Fruit fly (Drosophila melanogaster) whole organism, embryonic: ENCODE data around the gene CG10208.

Experiments
- Adf1 ChIP-seq: fragments of 200-800 bp; sonication (Bioruptor generic); IDR thresholded peaks from 2 replicates; pipeline ENCODE4 v1.3.6; 2022; ENCODE audit warnings: missing biosample characterization, missing genetic modification characterization
- Atf-2 ChIP-seq: fragments of 200-800 bp; sonication (Bioruptor generic); optimal IDR thresholded peaks from 2 replicates; lab custom pipeline; 2016; ENCODE audit warnings: missing biosample characterization, missing genetic modification characterization
- Atf6 ChIP-seq: fragments of 200-800 bp; sonication (Bioruptor generic); IDR thresholded peaks from 2 replicates; pipeline ENCODE4 v1.3.6; 2022; ENCODE audit warnings: missing biosample characterization, missing genetic modification characterization
- Bteb2 ChIP-seq: fragments of 200-800 bp; sonication (Bioruptor generic); optimal IDR thresholded peaks from 2 replicates; lab custom pipeline; 2016; ENCODE audit warnings: missing biosample characterization, missing genetic modification characterization
- CG1024 ChIP-seq: fragments of 200-800 bp; sonication (Bioruptor generic); IDR thresholded peaks from 2 replicates; pipeline ENCODE4 v1.3.6; 2022; ENCODE audit warnings: missing biosample characterization, missing genetic modification characterization
- CG11456 ChIP-seq: fragments of 200-800 bp; sonication (Bioruptor generic); IDR thresholded peaks from 3 replicates; pipeline ENCODE4 v1.3.6; 2022; ENCODE audit warnings: missing biosample characterization, missing genetic modification characterization
- CG11696 ChIP-seq: fragments of 200-800 bp; sonication (Bioruptor generic); IDR thresholded peaks from 2 replicates; pipeline ENCODE4 v1.3.6; 2022; ENCODE audit warnings: missing biosample characterization, missing genetic modification characterization
- CG12769 ChIP-seq: fragments of 200-800 bp; sonication (Bioruptor generic); optimal IDR thresholded peaks from 2 replicates; lab custom pipeline; 2019; ENCODE audit warnings: missing biosample characterization, mild to moderate bottlenecking, missing genetic modification characterization, moderate library complexity
- CG14050 ChIP-seq: fragments of 200-800 bp; sonication (Bioruptor generic); IDR thresholded peaks from 3 replicates; pipeline ENCODE4 v1.3.6; 2022; ENCODE audit warnings: missing biosample characterization, missing genetic modification characterization
- CG1529 ChIP-seq: fragments of 200-800 bp; sonication (Bioruptor generic); optimal IDR thresholded peaks from 3 replicates; lab custom pipeline; 2018; ENCODE audit warnings: missing biosample characterization, missing genetic modification characterization
- CG15696 ChIP-seq: fragments of 200-800 bp; sonication (Bioruptor generic); optimal IDR thresholded peaks from 2 replicates; lab custom pipeline; 2019; ENCODE audit warnings: missing biosample characterization, mild to moderate bottlenecking, missing genetic modification characterization, moderate library complexity
- CG1603 ChIP-seq: fragments of 200-800 bp; sonication (Bioruptor generic); optimal IDR thresholded peaks from 2 replicates; lab custom pipeline; 2019; ENCODE audit warnings: missing biosample characterization, mild to moderate bottlenecking, missing genetic modification characterization, moderate library complexity
- CG17568 ChIP-seq: fragments of 200-800 bp; sonication (Bioruptor generic); optimal IDR thresholded peaks from 2 replicates; lab custom pipeline; 2018; ENCODE audit warnings: missing biosample characterization, mild to moderate bottlenecking, missing genetic modification characterization, moderate library complexity
- CG17829 ChIP-seq: fragments of 200-800 bp; optimal IDR thresholded peaks from 2 replicates; lab custom pipeline; 2019; ENCODE audit warnings: missing biosample characterization, mild to moderate bottlenecking, missing genetic modification characterization, moderate library complexity
- CG18262 ChIP-seq: fragments of 200-800 bp; optimal IDR thresholded peaks from 3 replicates; lab custom pipeline; 2019; ENCODE audit warnings: missing biosample characterization, mild to moderate bottlenecking, missing genetic modification characterization, moderate library complexity
- CG1832 ChIP-seq: fragments of 200-800 bp; sonication (Bioruptor generic); optimal IDR thresholded peaks from 2 replicates; lab custom pipeline; 2017; ENCODE audit warnings: missing biosample characterization, mild to moderate bottlenecking, missing genetic modification characterization, inconsistent platforms
- CG18764 ChIP-seq: fragments of 200-800 bp; sonication (Bioruptor generic); optimal IDR thresholded peaks from 3 replicates; lab custom pipeline; 2016; ENCODE audit warnings: missing biosample characterization, missing genetic modification characterization
- CG2678 ChIP-seq: fragments of 200-800 bp; sonication (Bioruptor generic); optimal IDR thresholded peaks from 3 replicates; lab custom pipeline; 2019; ENCODE audit warnings: missing biosample characterization, mild to moderate bottlenecking, missing genetic modification characterization, moderate library complexity
- CG3407 ChIP-seq: fragments of 200-800 bp; sonication (Bioruptor generic); optimal IDR thresholded peaks from 2 replicates; lab custom pipeline; 2018; ENCODE audit warnings: missing biosample characterization, mild to moderate bottlenecking, missing genetic modification characterization
- CG4404 ChIP-seq: fragments of 200-800 bp; sonication (Bioruptor generic); IDR thresholded peaks from 2 replicates; pipeline ENCODE4 v1.3.6; 2022; ENCODE audit warnings: missing biosample characterization, missing genetic modification characterization
- CG4617 ChIP-seq: fragments of 200-800 bp; sonication (Bioruptor generic); optimal IDR thresholded peaks from 3 replicates; lab custom pipeline; 2016; ENCODE audit warnings: missing biosample characterization, missing genetic modification characterization, borderline replicate concordance
- CG4820 ChIP-seq: fragments of 200-800 bp; sonication (Bioruptor generic); optimal IDR thresholded peaks from 3 replicates; lab custom pipeline; 2016; ENCODE audit warnings: missing biosample characterization, missing genetic modification characterization
- CG7786 ChIP-seq: fragments of 200-800 bp; sonication (Bioruptor generic); optimal IDR thresholded peaks from 2 replicates; lab custom pipeline; 2016; ENCODE audit warnings: missing biosample characterization, missing genetic modification characterization
- CG9727 ChIP-seq: fragments of 200-800 bp; sonication (Bioruptor generic); optimal IDR thresholded peaks from 3 replicates; lab custom pipeline; 2017; ENCODE audit warnings: missing biosample characterization, mild to moderate bottlenecking, missing genetic modification characterization
- D ChIP-seq, 2 experiments: fragments of 200-800 bp in 1 of 2; fragments of >200 bp in 1 of 2; sonication (Bioruptor generic) in 1 of 2; optimal IDR thresholded peaks; 2 replicates in 1 of 2; 3 replicates in 1 of 2; lab custom pipeline; 2017; ENCODE audit warnings: mild to moderate bottlenecking in 1 of 2, missing biosample characterization in 1 of 2, missing genetic modification characterization in 1 of 2, missing genetic modification reagents in 1 of 2
- E2f1 ChIP-seq: fragments of 200-800 bp; sonication (Bioruptor generic); IDR thresholded peaks from 2 replicates; pipeline ENCODE4 v1.3.6; 2022; ENCODE audit warnings: missing biosample characterization, missing genetic modification characterization
- Hr78 ChIP-seq, 2 experiments: fragments of 200-800 bp in 1 of 2; fragments of >200 bp in 1 of 2; sonication (Bioruptor generic) in 1 of 2; optimal IDR thresholded peaks; 2 replicates each; lab custom pipeline; 2017 to 2019; ENCODE audit warnings: missing biosample characterization in 2 of 2, missing genetic modification characterization in 2 of 2, mild to moderate bottlenecking in 1 of 2, moderate library complexity in 1 of 2
- Oaz ChIP-seq: fragments of 200-800 bp; sonication (Bioruptor generic); IDR thresholded peaks from 2 replicates; pipeline ENCODE4 v1.3.6; 2022; ENCODE audit warnings: missing biosample characterization, missing genetic modification characterization
- PHDP ChIP-seq: fragments of 200-800 bp; sonication (Bioruptor generic); optimal IDR thresholded peaks from 3 replicates; lab custom pipeline; 2018; ENCODE audit warnings: missing biosample characterization, mild to moderate bottlenecking, missing genetic modification characterization, moderate library complexity
- Rfx ChIP-seq: fragments of 200-800 bp; sonication (Bioruptor generic); IDR thresholded peaks from 2 replicates; pipeline ENCODE4 v1.3.6; 2022; ENCODE audit warnings: missing biosample characterization, missing genetic modification characterization
- Rx ChIP-seq: fragments of 200-800 bp; sonication (Bioruptor generic); IDR thresholded peaks from 2 replicates; pipeline ENCODE4 v1.3.6; 2022; ENCODE audit warnings: missing biosample characterization, missing genetic modification characterization
- al ChIP-seq: fragments of 200-800 bp; sonication (Bioruptor generic); IDR thresholded peaks from 2 replicates; pipeline ENCODE4 v1.3.6; 2022; ENCODE audit warnings: missing biosample characterization, missing genetic modification characterization
- ase ChIP-seq: fragments of 200-800 bp; sonication (Bioruptor generic); IDR thresholded peaks from 3 replicates; pipeline ENCODE4 v1.3.6; 2022; ENCODE audit warnings: missing biosample characterization, missing genetic modification characterization
- bbx ChIP-seq: fragments of 200-800 bp; sonication (Bioruptor generic); IDR thresholded peaks from 2 replicates; pipeline ENCODE4 v1.3.6; 2022; ENCODE audit warnings: missing biosample characterization, missing genetic modification characterization; ENCODE audit not compliant: partially characterized antibody
- bcd ChIP-seq: fragments of 200-800 bp; sonication (Bioruptor generic); optimal IDR thresholded peaks from 2 replicates; lab custom pipeline; 2017; ENCODE audit warnings: missing biosample characterization, mild to moderate bottlenecking, missing genetic modification characterization
- cad ChIP-seq: fragments of >200 bp; optimal IDR thresholded peaks from 2 replicates; lab custom pipeline; 2017; ENCODE audit warnings: missing biosample characterization, missing genetic modification characterization
- chif ChIP-seq, 2 experiments: fragments of 200-800 bp; sonication (Bioruptor generic); optimal IDR thresholded peaks; 3 replicates each; lab custom pipeline; 2016; ENCODE audit warnings: missing biosample characterization in 2 of 2, missing genetic modification characterization in 2 of 2
- gcm ChIP-seq: fragments of 200-800 bp; sonication (Bioruptor generic); optimal IDR thresholded peaks from 2 replicates; lab custom pipeline; 2019; ENCODE audit warnings: missing biosample characterization, mild to moderate bottlenecking, missing genetic modification characterization, moderate library complexity
- h ChIP-seq: fragments of >200 bp; optimal IDR thresholded peaks from 2 replicates; lab custom pipeline; 2017
- inv ChIP-seq: fragments of 200-800 bp; sonication (Bioruptor generic); IDR thresholded peaks from 2 replicates; pipeline ENCODE4 v1.3.6; 2022; ENCODE audit warnings: missing biosample characterization, missing genetic modification characterization; ENCODE audit not compliant: partially characterized antibody
- kay ChIP-seq: fragments of 200-800 bp; sonication (Bioruptor generic); optimal IDR thresholded peaks from 2 replicates; lab custom pipeline; 2016; ENCODE audit warnings: missing biosample characterization, missing genetic modification characterization
- lbe ChIP-seq: fragments of 200-800 bp; sonication (Bioruptor generic); optimal IDR thresholded peaks from 2 replicates; lab custom pipeline; 2016; ENCODE audit warnings: missing biosample characterization, mild to moderate bottlenecking, missing genetic modification characterization
- lmd ChIP-seq: fragments of 200-800 bp; sonication (Bioruptor generic); IDR thresholded peaks from 2 replicates; pipeline ENCODE4 v1.3.6; 2022; ENCODE audit warnings: missing biosample characterization, missing genetic modification characterization
- run ChIP-seq: fragments of 200-800 bp; sonication (Bioruptor generic); optimal IDR thresholded peaks from 3 replicates; lab custom pipeline; 2018; ENCODE audit warnings: missing biosample characterization, mild to moderate bottlenecking, missing genetic modification characterization
- schlank ChIP-seq: fragments of 200-800 bp; sonication (Bioruptor generic); optimal IDR thresholded peaks from 2 replicates; lab custom pipeline; 2018; ENCODE audit warnings: missing biosample characterization, mild to moderate bottlenecking, missing genetic modification characterization
- sens ChIP-seq: fragments of 200-800 bp; sonication (Bioruptor generic); peaks from one replicate; lab custom pipeline; 2016; ENCODE audit warnings: missing biosample characterization, missing genetic modification characterization
- sens-2 ChIP-seq: fragments of 200-800 bp; sonication (Bioruptor generic); IDR thresholded peaks from 2 replicates; pipeline ENCODE4 v1.3.6; 2022; ENCODE audit warnings: missing biosample characterization, missing genetic modification characterization
- slbo ChIP-seq: fragments of 200-800 bp; sonication (Bioruptor generic); IDR thresholded peaks from 2 replicates; pipeline ENCODE4 v1.3.6; 2022; ENCODE audit warnings: missing biosample characterization, missing genetic modification characterization
- sob ChIP-seq: fragments of 200-800 bp; sonication (Bioruptor generic); IDR thresholded peaks from 2 replicates; pipeline ENCODE4 v1.3.6; 2022; ENCODE audit warnings: missing biosample characterization, missing genetic modification characterization
- tup ChIP-seq: fragments of 200-800 bp; sonication (Bioruptor generic); optimal IDR thresholded peaks from 2 replicates; lab custom pipeline; 2016; ENCODE audit warnings: missing biosample characterization, mild to moderate bottlenecking, missing genetic modification characterization, moderate library complexity
- tx ChIP-seq: fragments of 200-800 bp; sonication (Bioruptor generic); optimal IDR thresholded peaks from 2 replicates; lab custom pipeline; 2016; ENCODE audit warnings: missing biosample characterization, missing genetic modification characterization

The CG10208 gene

dm6 chr3R:23781466-23781935 lies 7.6 kb upstream of the CG10208 start, which contains the start of the genes Nup98-96 and mbc (continued):
- TF ChIP-seq CG18262 (tag; lab: Kevin White, UChicago) (peak; percentile 78), CG1603 (tag; lab: Kevin White, UChicago) (peak; percentile 83), CG17568 (GFP tag; lab: Kevin White, UChicago) (no peak), CG2678 (tag; lab: Kevin White, UChicago) (peak; percentile 85), Rx (peak; percentile 72), Atf6 (peak; percentile 74), CG11696 (GFP tag; lab: Robert Waterston, UW) (no peak; the same call in 1 of the 2 replicates), CG4404 (GFP tag; lab: Robert Waterston, UW) (peak; percentile 88), slbo (peak; percentile 93), Rfx (GFP tag; lab: Robert Waterston, UW) (peak; percentile 91), gcm (GFP tag; lab: Kevin White, UChicago) (peak; percentile 34), CG15696 (tag; lab: Kevin White, UChicago) (peak; percentile 87), sens (GFP tag; lab: Kevin White, UChicago) (peak; percentile 99), chif (GFP tag; optimal IDR thresholded peaks at IDR 0.05; lab: Kevin White, UChicago) (peak; percentile 73 to 93), E2f1 (GFP tag; lab: Robert Waterston, UW) (peak; percentile 88), CG1024 (GFP tag; lab: Robert Waterston, UW) (no peak; the same call in none of the 2 replicates), cad (GFP tag; lab: Kevin White, UChicago) (no peak), CG12769 (tag; lab: Kevin White, UChicago) (peak; percentile 86), tx (peak; percentile 91), kay (GFP tag; lab: Kevin White, UChicago) (peak; percentile 71), Bteb2 (peak; percentile 82), CG1529 (peak; percentile 64), tup (GFP tag; lab: Kevin White, UChicago) (peak; percentile 55), CG7786 (peak; percentile 92), CG14050 (GFP tag; lab: Robert Waterston, UW) (peak; percentile 71; the same call in 2 of the 3 replicates), Atf-2 (GFP tag; lab: Kevin White, UChicago) (peak; percentile 87), CG4820 (GFP tag; lab: Kevin White, UChicago) (peak; percentile 88), Hr78 (GFP tag; optimal IDR thresholded peaks at IDR 0.05; lab: Kevin White, UChicago) (no peak), sob (peak; percentile 82), al (GFP tag; lab: Robert Waterston, UW) (peak; percentile 76), lmd (GFP tag; lab: Robert Waterston, UW) (peak; percentile 90), lbe (GFP tag; lab: Kevin White, UChicago) (peak; percentile 30), Adf1 (peak; percentile 56), CG17829 (tag; lab: Kevin White, UChicago) (peak; percentile 89), bbx (GFP tag; lab: Robert Waterston, UW) (peak; percentile 45; the same call in 1 of the 2 replicates), CG3407 (GFP tag; lab: Kevin White, UChicago) (peak; percentile 37), bcd (GFP tag; lab: Kevin White, UChicago) (peak; percentile 84), run (tag; lab: Kevin White, UChicago) (peak; percentile 6), ase (peak; percentile 73), inv (GFP tag; lab: Robert Waterston, UW) (no peak), D (optimal IDR thresholded peaks at IDR 0.05; lab: Kevin White, UChicago) (peak; percentile 73), D (GFP tag; optimal IDR thresholded peaks at IDR 0.05; lab: Kevin White, UChicago) (peak; percentile 61), h (no peak), PHDP (tag; lab: Kevin White, UChicago) (peak; percentile 80), CG1832 (no peak), CG11456 (GFP tag; lab: Robert Waterston, UW) (peak; percentile 88), Oaz (GFP tag; lab: Robert Waterston, UW) (peak; percentile 67; the same call in 1 of the 2 replicates), sens-2 (GFP tag; lab: Robert Waterston, UW) (peak; percentile 65), schlank (tag; lab: Kevin White, UChicago) (peak; percentile 53), CG18764 (GFP tag; lab: Kevin White, UChicago) (peak; percentile 73), CG4617 (GFP tag; lab: Kevin White, UChicago) (peak; percentile 95), CG9727 (GFP tag; lab: Kevin White, UChicago) (peak; percentile 84)
